Worm (Caenorhabditis elegans): ENCODE data around the gene W05B2.2.

ce11 chrIII:11007552-11008272 is 40.8 kb upstream of the W05B2.2 start, which contains the start of the genes fipr-17 and Y48A6B.3:
- TF ChIP-seq npax-4 (tag; optimal IDR thresholded peaks at IDR 0.05) (no peak), unc-42 (tag; optimal IDR thresholded peaks at IDR 0.05) (peak; percentile 68), Y22D7AL.16 (tag; optimal IDR thresholded peaks at IDR 0.05) (no peak), ama-1 (optimal IDR thresholded peaks at IDR 0.05) (no peak), nfya-1 (tag; optimal IDR thresholded peaks at IDR 0.05) (peak; percentile 80), nhr-11 (tag; optimal IDR thresholded peaks at IDR 0.05) (no peak), ceh-6 (GFP tag; optimal IDR thresholded peaks at IDR 0.05) (no peak), mec-3 (tag; optimal IDR thresholded peaks at IDR 0.05; ENCODE audit: borderline replicate concordance) (no peak), hlh-30 (tag; optimal IDR thresholded peaks at IDR 0.05; ENCODE audit: insufficient read depth) (peak; percentile 12), elt-2 (tag; optimal IDR thresholded peaks at IDR 0.05) (peak; percentile 49), fax-1 (tag; optimal IDR thresholded peaks at IDR 0.05) (no peak)

All from whole organism, late embryonic.